Worm (Caenorhabditis elegans): Measurements from ENCODE around the gene rpl-36.

Gene rpl-36

ce11 chrIII:7148191-7148590, 31.9 kb upstream of the rpl-36 start:
- TF ChIP-seq tab-1 (GFP tag; IDR thresholded peaks at IDR 0.05) = no peak
- no peak for TF ChIP-seq flt-1 (GFP tag; IDR thresholded peaks at IDR 0.05)
- TF ChIP-seq cog-1 (tag; optimal IDR thresholded peaks at IDR 0.05) = no peak
- no peak for TF ChIP-seq klf-2 (GFP tag; conservative IDR thresholded peaks at IDR 0.05)
- no peak for TF ChIP-seq ztf-23 (GFP tag; IDR thresholded peaks at IDR 0.05)
- TF ChIP-seq med-1 (GFP tag; optimal IDR thresholded peaks at IDR 0.05; ENCODE audit: insufficient read depth) = no peak
- TF ChIP-seq ztf-29 (GFP tag; IDR thresholded peaks at IDR 0.05) = no peak
- no peak for TF ChIP-seq T22C8.4 (GFP tag; IDR thresholded peaks at IDR 0.05)
- TF ChIP-seq ref-1 (GFP tag; conservative IDR thresholded peaks at IDR 0.05) = no peak

ce11 chrIII:7150162-7150561, 29.9 kb upstream of the rpl-36 start:
- no peak for TF ChIP-seq tab-1 (GFP tag; IDR thresholded peaks at IDR 0.05)
- TF ChIP-seq ztf-23 (GFP tag; IDR thresholded peaks at IDR 0.05) = no peak
- no peak for TF ChIP-seq klf-2 (GFP tag; conservative IDR thresholded peaks at IDR 0.05)
- no peak for TF ChIP-seq flt-1 (GFP tag; IDR thresholded peaks at IDR 0.05)
- TF ChIP-seq ztf-29 (GFP tag; IDR thresholded peaks at IDR 0.05) = no peak

DNA sequence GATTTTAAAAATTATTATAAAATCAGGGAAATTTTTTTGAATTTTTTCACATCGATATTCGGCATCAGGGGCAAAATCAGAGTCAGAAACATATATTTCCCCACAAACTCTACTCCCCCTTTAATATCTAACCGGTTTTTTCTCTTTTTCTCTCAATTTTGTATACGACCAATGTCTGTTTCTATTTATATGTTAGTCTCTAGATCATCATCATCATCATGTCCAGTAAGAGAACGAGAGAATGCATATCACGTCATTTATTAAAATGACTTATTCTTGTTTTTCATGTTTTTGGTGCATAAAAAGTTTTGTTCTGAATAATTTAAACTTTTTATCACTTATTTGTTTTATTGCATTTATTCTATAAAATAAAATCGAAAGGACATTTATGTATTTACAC, 27.5 kb upstream of the rpl-36 start:
- no peak for TF ChIP-seq ref-1 (GFP tag; conservative IDR thresholded peaks at IDR 0.05)
- TF ChIP-seq ztf-23 (GFP tag; IDR thresholded peaks at IDR 0.05) = no peak
- no peak for TF ChIP-seq klf-2 (GFP tag; conservative IDR thresholded peaks at IDR 0.05)
- TF ChIP-seq tab-1 (GFP tag; IDR thresholded peaks at IDR 0.05) = no peak
- TF ChIP-seq cog-1 (tag; optimal IDR thresholded peaks at IDR 0.05) = no peak
- no peak for TF ChIP-seq ztf-29 (GFP tag; IDR thresholded peaks at IDR 0.05)
- no peak for TF ChIP-seq flt-1 (GFP tag; IDR thresholded peaks at IDR 0.05)
- TF ChIP-seq med-1 (GFP tag; optimal IDR thresholded peaks at IDR 0.05; ENCODE audit: insufficient read depth) = no peak
- TF ChIP-seq T22C8.4 (GFP tag; IDR thresholded peaks at IDR 0.05) = no peak

- TF ChIP-seq med-1 (GFP tag; optimal IDR thresholded peaks at IDR 0.05; ENCODE audit: insufficient read depth) (no peak), ref-1 (GFP tag; conservative IDR thresholded peaks at IDR 0.05) (no peak), flt-1 (GFP tag; IDR thresholded peaks at IDR 0.05) (no peak), cog-1 (tag; optimal IDR thresholded peaks at IDR 0.05) (peak; percentile 47), klf-2 (GFP tag; conservative IDR thresholded peaks at IDR 0.05) (no peak), ztf-23 (GFP tag; IDR thresholded peaks at IDR 0.05) (peak; percentile 57; the same call in 1 of the 2 replicates), ztf-29 (GFP tag; IDR thresholded peaks at IDR 0.05) (peak; percentile 69; the same call in 1 of the 2 replicates), tab-1 (GFP tag; IDR thresholded peaks at IDR 0.05) (no peak), T22C8.4 (GFP tag; IDR thresholded peaks at IDR 0.05) (no peak)
Measured at ce11 chrIII:7153747-7154238, 26.3 kb upstream of the rpl-36 start, which contains the start of gene ogt-1. Gene ogt-1 (minus strand): TSS chrIII:7153797.

DNA sequence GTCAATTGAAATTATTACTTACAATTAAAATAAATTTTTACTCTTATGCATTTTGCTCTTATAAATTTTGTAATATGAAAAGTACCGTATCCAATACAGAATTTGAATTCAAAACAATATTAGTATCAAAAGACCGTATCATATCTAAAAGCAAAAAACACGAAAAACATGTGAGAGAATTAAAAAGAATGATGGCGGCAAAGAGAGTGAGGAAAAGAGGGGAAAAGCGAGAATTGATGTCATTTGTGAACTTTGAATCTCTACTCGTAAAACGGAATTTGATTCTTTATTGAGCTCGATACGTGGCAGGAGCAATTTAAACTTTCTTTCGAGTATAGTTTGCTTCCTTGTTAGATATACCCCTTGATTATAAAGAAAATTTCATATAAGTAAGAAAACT, 25.5 kb upstream of the rpl-36 start:
- TF ChIP-seq klf-2 (GFP tag; conservative IDR thresholded peaks at IDR 0.05) (no peak), cog-1 (tag; optimal IDR thresholded peaks at IDR 0.05) (no peak), tab-1 (GFP tag; IDR thresholded peaks at IDR 0.05) (no peak), T22C8.4 (GFP tag; IDR thresholded peaks at IDR 0.05) (no peak), ztf-23 (GFP tag; IDR thresholded peaks at IDR 0.05) (no peak), flt-1 (GFP tag; IDR thresholded peaks at IDR 0.05) (no peak), ref-1 (GFP tag; conservative IDR thresholded peaks at IDR 0.05) (no peak), ztf-29 (GFP tag; IDR thresholded peaks at IDR 0.05) (no peak), med-1 (GFP tag; optimal IDR thresholded peaks at IDR 0.05; ENCODE audit: insufficient read depth) (no peak)

- TF ChIP-seq ztf-23 (GFP tag; IDR thresholded peaks at IDR 0.05) = peak; percentile 69; the same call in 1 of the 2 replicates
- TF ChIP-seq flt-1 (GFP tag; IDR thresholded peaks at IDR 0.05) = peak; percentile 73; the same call in 1 of the 2 replicates
- TF ChIP-seq cog-1 (tag; optimal IDR thresholded peaks at IDR 0.05) = peak; percentile 82
- TF ChIP-seq ztf-29 (GFP tag; IDR thresholded peaks at IDR 0.05) = no peak
Measured at ce11 chrIII:7155631-7156030, 24.4 kb upstream of the rpl-36 start.

- TF ChIP-seq ztf-29 (GFP tag; IDR thresholded peaks at IDR 0.05) (no peak), flt-1 (GFP tag; IDR thresholded peaks at IDR 0.05) (0 out of 2 replicates have a peak, but pooled peaks have one; percentile 38), T22C8.4 (GFP tag; IDR thresholded peaks at IDR 0.05) (no peak)
Measured at ce11 chrIII:7158709-7159108, 21.3 kb upstream of the rpl-36 start, which contains the start of gene nuo-4. Gene nuo-4 (minus strand): TSS chrIII:7158809.

- no peak for TF ChIP-seq ztf-29 (GFP tag; IDR thresholded peaks at IDR 0.05)
- no peak for TF ChIP-seq klf-2 (GFP tag; conservative IDR thresholded peaks at IDR 0.05)
- TF ChIP-seq tab-1 (GFP tag; IDR thresholded peaks at IDR 0.05) = no peak
Measured at ce11 chrIII:7159246-7159645, 20.8 kb upstream of the rpl-36 start.

DNA sequence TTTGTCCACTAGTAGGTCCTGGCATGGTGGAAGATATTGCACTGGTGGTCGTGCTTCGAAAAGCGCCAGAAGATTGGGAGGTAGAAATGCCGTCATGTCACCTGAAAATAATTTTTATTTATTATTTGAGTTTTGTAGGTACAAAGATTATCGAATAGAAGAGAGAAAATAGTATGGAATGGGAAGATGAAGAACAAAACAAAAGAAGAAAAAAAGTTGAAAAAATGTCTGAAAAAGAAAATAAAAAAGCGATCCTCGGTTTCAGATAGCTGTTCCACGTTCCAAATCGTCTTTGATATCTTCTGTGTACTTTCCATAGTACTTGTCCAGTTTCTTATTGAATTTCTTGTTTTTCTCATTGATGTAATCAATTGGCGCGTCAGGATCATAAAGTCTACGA, 19.0 kb upstream of the rpl-36 start, which contains the start of gene rnp-7:
Gene rnp-7, minus strand, starts transcription at position 101 of the 400 bp plus-strand sequence.
- TF ChIP-seq ztf-29 (GFP tag; IDR thresholded peaks at IDR 0.05) = no peak
- TF ChIP-seq ref-1 (GFP tag; conservative IDR thresholded peaks at IDR 0.05) = no peak
- no peak for TF ChIP-seq tab-1 (GFP tag; IDR thresholded peaks at IDR 0.05)
- TF ChIP-seq med-1 (GFP tag; optimal IDR thresholded peaks at IDR 0.05; ENCODE audit: insufficient read depth) = no peak
- no peak for TF ChIP-seq cog-1 (tag; optimal IDR thresholded peaks at IDR 0.05)
- TF ChIP-seq flt-1 (GFP tag; IDR thresholded peaks at IDR 0.05) = no peak
- no peak for TF ChIP-seq T22C8.4 (GFP tag; IDR thresholded peaks at IDR 0.05)
- no peak for TF ChIP-seq klf-2 (GFP tag; conservative IDR thresholded peaks at IDR 0.05)
- TF ChIP-seq ztf-23 (GFP tag; IDR thresholded peaks at IDR 0.05) = no peak

- TF ChIP-seq ztf-23 (GFP tag; IDR thresholded peaks at IDR 0.05) (peak; percentile 67; the same call in 1 of the 2 replicates), ref-1 (GFP tag; conservative IDR thresholded peaks at IDR 0.05) (no peak), cog-1 (tag; optimal IDR thresholded peaks at IDR 0.05) (peak; percentile 75)
Measured at ce11 chrIII:7162065-7162762, 17.8 kb upstream of the rpl-36 start, which contains the start of the genes syf-2 and K04G7.1. Gene syf-2 (minus strand): TSS chrIII:7162115. Gene K04G7.1 (plus strand): TSS chrIII:7162712.
